Fruit fly (Drosophila melanogaster) S2 (cell line): Measurements from ENCODE around the gene CG7166.

Source experiments
- CG8478 ChIP-seq: fragments of >200 bp; optimal IDR thresholded peaks from 2 replicates; lab custom pipeline; 2018
- CTCF ChIP-seq, 2 experiments: fragments of >200 bp; optimal IDR thresholded peaks; 2 replicates each; lab custom pipeline; 2018

- no peak for TF ChIP-seq CG8478 (lab: Kevin White, UChicago)
- no peak for TF ChIP-seq CTCF (optimal IDR thresholded peaks at IDR 0.05; lab: Kevin White, UChicago)
Measured at dm6 chr3L:21642908-21643572, 17.6 kb upstream of the CG7166 start.
